Worm (Caenorhabditis elegans): Measurements from ENCODE around the gene nkat-3.

DNA sequence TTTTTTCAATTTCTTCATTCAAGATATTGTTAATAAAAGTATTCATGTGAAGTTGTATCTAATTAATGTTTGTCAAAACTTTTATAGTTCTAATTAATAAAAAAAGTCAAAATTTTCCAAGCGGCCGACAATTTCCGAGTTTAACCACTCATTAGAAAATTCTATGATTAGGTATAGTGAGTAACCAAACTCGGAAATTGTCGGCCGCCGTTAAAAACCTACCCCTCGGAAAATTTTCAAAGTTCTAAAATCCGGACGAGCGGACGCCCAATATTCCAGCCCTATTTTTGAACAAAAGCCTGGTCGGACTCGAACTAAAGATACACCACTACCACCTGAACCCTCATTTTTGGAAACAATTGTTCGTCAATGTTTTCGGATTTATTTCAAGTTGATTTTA is 6.6 kb upstream of the nkat-3 start:
- TF ChIP-seq dao-5 (tag; optimal IDR thresholded peaks at IDR 0.05) (no peak), him-1 (tag; optimal IDR thresholded peaks at IDR 0.05) (no peak), W03F9.2 (tag; optimal IDR thresholded peaks at IDR 0.05) (no peak)
